Worm (Caenorhabditis elegans) whole organism, late embryonic: ENCODE results near the gene K04C2.5.

Experiments
- C08G9.2 ChIP-seq: sonication (generic microtip); optimal IDR thresholded peaks from 2 replicates; lab custom pipeline; 2016; ENCODE audit warnings: mild to moderate bottlenecking, missing genetic modification characterization, moderate library complexity, missing compliant biosample characterization
- T23F11.4 ChIP-seq: fragments of 200-800 bp; sonication (Bioruptor generic); optimal IDR thresholded peaks from 2 replicates; lab custom pipeline; 2018; ENCODE audit warnings: mild to moderate bottlenecking, missing genetic modification characterization, missing compliant biosample characterization
- ahr-1 ChIP-seq: sonication (generic microtip); optimal IDR thresholded peaks from 2 replicates; lab custom pipeline; 2016; ENCODE audit warnings: missing genetic modification characterization, missing compliant biosample characterization
- ceh-14 ChIP-seq: sonication (generic microtip); optimal IDR thresholded peaks from 2 replicates; lab custom pipeline; 2016; ENCODE audit warnings: missing genotype, missing genetic modification characterization, missing compliant biosample characterization
- ceh-31 ChIP-seq: sonication (generic microtip); optimal IDR thresholded peaks from 2 replicates; lab custom pipeline; 2016; ENCODE audit warnings: missing genetic modification characterization, missing compliant biosample characterization
- ceh-34 ChIP-seq: sonication (generic microtip); optimal IDR thresholded peaks from 2 replicates; lab custom pipeline; 2016; ENCODE audit warnings: mild to moderate bottlenecking, missing genetic modification characterization, missing compliant biosample characterization
- ceh-45 ChIP-seq: fragments of 200-800 bp; sonication (Bioruptor generic); IDR thresholded peaks from 2 replicates; pipeline ENCODE4 v1.3.6; 2022; ENCODE audit warnings: missing genetic modification reagents, missing genetic modification characterization, missing compliant biosample characterization
- ceh-48 ChIP-seq: sonication (generic microtip); optimal IDR thresholded peaks from 2 replicates; lab custom pipeline; 2016; ENCODE audit warnings: missing genetic modification characterization, inconsistent platforms, missing compliant biosample characterization
- ceh-6 ChIP-seq: fragments of 200-800 bp; sonication (Bioruptor generic); optimal IDR thresholded peaks from 2 replicates; lab custom pipeline; 2018; ENCODE audit warnings: mild to moderate bottlenecking, missing genetic modification characterization, missing compliant biosample characterization
- che-1 ChIP-seq: sonication (generic microtip); optimal IDR thresholded peaks from 2 replicates; lab custom pipeline; 2016; ENCODE audit warnings: mild to moderate bottlenecking, missing genetic modification characterization, missing compliant biosample characterization
- dmd-4 ChIP-seq: sonication (generic microtip); optimal IDR thresholded peaks from 2 replicates; lab custom pipeline; 2016; ENCODE audit warnings: borderline replicate concordance, missing genetic modification characterization, missing compliant biosample characterization
- dve-1 ChIP-seq: sonication (generic microtip); optimal IDR thresholded peaks from 2 replicates; lab custom pipeline; 2017; ENCODE audit warnings: antibody characterized with exemption, mild to moderate bottlenecking, missing genetic modification characterization, missing compliant biosample characterization
- elt-2 ChIP-seq: sonication (generic microtip); optimal IDR thresholded peaks from 2 replicates; lab custom pipeline; 2016; ENCODE audit warnings: missing genetic modification reagents, missing genetic modification characterization, missing compliant biosample characterization
- elt-4 ChIP-seq: sonication (generic microtip); optimal IDR thresholded peaks from 2 replicates; lab custom pipeline; 2016; ENCODE audit warnings: missing genetic modification characterization, missing compliant biosample characterization
- fkh-10 ChIP-seq: fragments of 150-350 bp; optimal IDR thresholded peaks from 2 replicates; lab custom pipeline; 2014; ENCODE audit warnings: missing biosample characterization, missing genetic modification reagents, missing genetic modification characterization
- gmeb-2 ChIP-seq: sonication (generic microtip); optimal IDR thresholded peaks from 2 replicates; lab custom pipeline; 2016; ENCODE audit warnings: missing genetic modification characterization, inconsistent platforms, missing compliant biosample characterization
- hlh-13 ChIP-seq: fragments of 200-800 bp; sonication (Bioruptor generic); optimal IDR thresholded peaks from 2 replicates; lab custom pipeline; 2018; ENCODE audit warnings: mild to moderate bottlenecking, missing genetic modification characterization, missing compliant biosample characterization
- hlh-15 ChIP-seq: sonication (generic microtip); optimal IDR thresholded peaks from 2 replicates; lab custom pipeline; 2016; ENCODE audit warnings: missing genetic modification characterization, missing compliant biosample characterization
- hlh-30 ChIP-seq: sonication (generic microtip); optimal IDR thresholded peaks from 2 replicates; lab custom pipeline; 2017; ENCODE audit warnings: antibody characterized with exemption, missing genetic modification characterization, missing compliant biosample characterization; ENCODE audit not compliant: insufficient read depth
- hlh-6 ChIP-seq: sonication (generic microtip); optimal IDR thresholded peaks from 2 replicates; lab custom pipeline; 2016; ENCODE audit warnings: missing genotype, missing genetic modification characterization, missing compliant biosample characterization
- hlh-8 ChIP-seq: sonication (generic microtip); optimal IDR thresholded peaks from 2 replicates; lab custom pipeline; 2016; ENCODE audit warnings: missing genotype, missing genetic modification characterization, missing compliant biosample characterization
- lin-11 ChIP-seq: fragments of 200-800 bp; sonication (Bioruptor generic); optimal IDR thresholded peaks from 2 replicates; lab custom pipeline; 2018; ENCODE audit warnings: mild to moderate bottlenecking, missing genetic modification characterization, missing compliant biosample characterization
- madf-2 ChIP-seq: sonication (generic microtip); optimal IDR thresholded peaks from 2 replicates; lab custom pipeline; 2017; ENCODE audit warnings: missing genetic modification characterization, missing compliant biosample characterization
- nhr-232 ChIP-seq: sonication (generic microtip); optimal IDR thresholded peaks from 2 replicates; lab custom pipeline; 2016; ENCODE audit warnings: missing genetic modification characterization, missing compliant biosample characterization
- odd-2 ChIP-seq: sonication (generic microtip); optimal IDR thresholded peaks from 2 replicates; lab custom pipeline; 2017; ENCODE audit warnings: antibody characterized with exemption, mild to moderate bottlenecking, missing genetic modification characterization, missing compliant biosample characterization
- pag-3 ChIP-seq: sonication (generic microtip); optimal IDR thresholded peaks from 2 replicates; lab custom pipeline; 2016; ENCODE audit warnings: missing compliant biosample characterization, missing genetic modification characterization, borderline replicate concordance
- pha-4 ChIP-seq: fragments of 150-350 bp; optimal IDR thresholded peaks from 2 replicates; lab custom pipeline; 2018; ENCODE audit warnings: missing biosample characterization, missing genetic modification reagents, missing genetic modification characterization
- rnt-1 ChIP-seq: sonication (generic microtip); optimal IDR thresholded peaks from 2 replicates; lab custom pipeline; 2016; ENCODE audit warnings: missing genetic modification characterization, missing compliant biosample characterization
- sox-2 ChIP-seq: fragments of 200-800 bp; sonication (Bioruptor generic); IDR thresholded peaks from 2 replicates; pipeline ENCODE4 v1.3.6; 2022; ENCODE audit warnings: missing genetic modification reagents, missing genetic modification characterization, missing compliant biosample characterization
- syd-9 ChIP-seq: sonication (generic microtip); optimal IDR thresholded peaks from 2 replicates; lab custom pipeline; 2016; ENCODE audit warnings: mild to moderate bottlenecking, missing genetic modification characterization, moderate library complexity, missing compliant biosample characterization
- tbx-2 ChIP-seq: sonication (generic microtip); optimal IDR thresholded peaks from 2 replicates; lab custom pipeline; 2016; ENCODE audit warnings: missing genetic modification characterization, missing compliant biosample characterization
- unc-42 ChIP-seq: sonication (generic microtip); optimal IDR thresholded peaks from 2 replicates; lab custom pipeline; 2016; ENCODE audit warnings: missing genotype, missing genetic modification characterization, missing compliant biosample characterization
- unc-55 ChIP-seq: sonication (generic microtip); optimal IDR thresholded peaks from 2 replicates; lab custom pipeline; 2017; ENCODE audit warnings: missing biosample characterization, missing genetic modification reagents, missing genetic modification characterization
- unc-86 ChIP-seq: sonication (generic microtip); optimal IDR thresholded peaks from 2 replicates; lab custom pipeline; 2016; ENCODE audit warnings: missing genetic modification characterization, missing compliant biosample characterization

Gene K04C2.5

ce11 chrIII:6869996-6870395, 21.5 kb downstream of the K04C2.5 start, which contains the start of gene K04C2.8:
K04C2.8 (plus strand) TSS chrIII:6870296.
- TF ChIP-seq che-1 (tag; lab: Kevin White, UChicago) (no peak), unc-55 (GFP tag; lab: Kevin White, UChicago) (no peak), unc-42 (no peak), tbx-2 (tag; lab: Kevin White, UChicago) (no peak), hlh-13 (no peak), nhr-232 (tag; lab: Kevin White, UChicago) (no peak), rnt-1 (tag; lab: Kevin White, UChicago) (no peak), T23F11.4 (GFP tag; lab: Kevin White, UChicago) (no peak), hlh-15 (tag; lab: Kevin White, UChicago) (no peak), dmd-4 (tag; lab: Kevin White, UChicago) (no peak), elt-4 (tag; lab: Kevin White, UChicago) (no peak), hlh-30 (tag; lab: Kevin White, UChicago) (no peak), ceh-14 (no peak)

ce11 chrIII:6869268-6869667, 22.2 kb downstream of the K04C2.5 start, which contains the start of the genes cra-1 and kbp-1:
cra-1 (minus strand) TSS chrIII:6869460.
kbp-1 (plus strand) TSS chrIII:6869633.
- TF ChIP-seq ceh-31 (tag; lab: Kevin White, UChicago): no peak
- no peak for TF ChIP-seq ceh-34 (tag; lab: Kevin White, UChicago)
- no peak for TF ChIP-seq hlh-8
- no peak for TF ChIP-seq madf-2 (tag; lab: Kevin White, UChicago)
- no peak for TF ChIP-seq ceh-6
- TF ChIP-seq fkh-10 (GFP tag; lab: Kevin White, UChicago): no peak
- no peak for TF ChIP-seq lin-11
- TF ChIP-seq ceh-45: no peak
- TF ChIP-seq elt-2 (tag; lab: Kevin White, UChicago): peak; percentile 38
- no peak for TF ChIP-seq hlh-13
- TF ChIP-seq nhr-232 (tag; lab: Kevin White, UChicago): no peak
- peak; percentile 46 for TF ChIP-seq unc-42
- no peak for TF ChIP-seq che-1 (tag; lab: Kevin White, UChicago)
- peak; percentile 44 for TF ChIP-seq tbx-2 (tag; lab: Kevin White, UChicago)
- no peak for TF ChIP-seq hlh-6 (tag; lab: Kevin White, UChicago)
- TF ChIP-seq syd-9: no peak
- TF ChIP-seq pag-3 (tag; lab: Kevin White, UChicago): no peak
- TF ChIP-seq ceh-48 (tag; lab: Kevin White, UChicago): no peak

- no peak for TF ChIP-seq pha-4
- peak; percentile 12 for TF ChIP-seq elt-2 (tag; lab: Kevin White, UChicago)
These were observed 27.6 kb downstream of the K04C2.5 start, which contains the start of gene sma-3 for ce11 chrIII:6863901-6864300. sma-3 (minus strand) TSS chrIII:6863968.

- no peak for TF ChIP-seq hlh-15 (tag; lab: Kevin White, UChicago)
- no peak for TF ChIP-seq hlh-8
- TF ChIP-seq sox-2 (GFP tag; lab: Robert Waterston, UW): no peak
- no peak for TF ChIP-seq madf-2 (tag; lab: Kevin White, UChicago)
- TF ChIP-seq dve-1 (tag; lab: Kevin White, UChicago): no peak
- no peak for TF ChIP-seq gmeb-2 (tag; lab: Kevin White, UChicago)
- TF ChIP-seq odd-2: no peak
- TF ChIP-seq unc-86: no peak
- TF ChIP-seq C08G9.2 (tag; lab: Kevin White, UChicago): no peak
- TF ChIP-seq hlh-30 (tag; lab: Kevin White, UChicago): no peak
- TF ChIP-seq ceh-34 (tag; lab: Kevin White, UChicago): no peak
- TF ChIP-seq ahr-1: no peak
These were observed 32.0 kb downstream of the K04C2.5 start, which contains the start of gene clec-158 for ce11 chrIII:6859482-6859881. clec-158 (minus strand) TSS chrIII:6859582.
